Fruit fly (Drosophila melanogaster): ENCODE measurements around the gene Pfdn6.

Gene Pfdn6

DNA sequence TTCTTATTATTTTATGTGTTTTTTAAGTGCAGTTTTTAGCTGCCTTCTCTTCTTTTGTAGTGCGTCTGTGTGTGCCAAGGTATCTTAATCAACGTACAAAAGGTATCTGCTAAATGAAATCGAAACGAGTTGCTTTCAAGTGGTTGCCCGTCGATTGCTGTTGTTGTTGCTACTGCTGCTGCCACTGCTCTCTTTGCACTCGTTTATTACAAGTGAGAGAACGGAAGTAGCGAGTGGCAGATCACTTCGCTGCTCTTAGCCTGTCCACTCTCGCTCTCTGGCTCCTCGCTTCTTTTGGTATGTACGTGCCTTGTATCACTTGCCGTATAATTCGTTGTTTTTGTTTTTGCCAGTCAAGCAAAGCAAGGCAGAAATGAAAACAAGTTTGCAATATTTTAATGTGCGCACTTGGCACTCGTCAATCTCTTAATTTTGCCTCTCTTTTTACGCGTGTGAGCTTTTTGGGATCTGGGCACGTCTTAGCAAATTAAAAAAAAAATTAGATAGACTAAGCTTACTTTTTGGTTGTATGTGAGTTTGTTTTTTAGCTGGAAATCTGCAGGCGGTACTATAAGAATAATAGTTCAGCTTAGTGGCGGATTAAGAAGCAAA is 27.1 kb upstream of the Pfdn6 start:
- TF ChIP-seq dsx (GFP tag; optimal IDR thresholded peaks at IDR 0.05; ENCODE audit: poor library complexity, severe bottlenecking) (peak; percentile 3), Blimp-1 (GFP tag; optimal IDR thresholded peaks at IDR 0.05) (peak; percentile 70), CG3032 (tag; optimal IDR thresholded peaks at IDR 0.05) (no peak)

DNA sequence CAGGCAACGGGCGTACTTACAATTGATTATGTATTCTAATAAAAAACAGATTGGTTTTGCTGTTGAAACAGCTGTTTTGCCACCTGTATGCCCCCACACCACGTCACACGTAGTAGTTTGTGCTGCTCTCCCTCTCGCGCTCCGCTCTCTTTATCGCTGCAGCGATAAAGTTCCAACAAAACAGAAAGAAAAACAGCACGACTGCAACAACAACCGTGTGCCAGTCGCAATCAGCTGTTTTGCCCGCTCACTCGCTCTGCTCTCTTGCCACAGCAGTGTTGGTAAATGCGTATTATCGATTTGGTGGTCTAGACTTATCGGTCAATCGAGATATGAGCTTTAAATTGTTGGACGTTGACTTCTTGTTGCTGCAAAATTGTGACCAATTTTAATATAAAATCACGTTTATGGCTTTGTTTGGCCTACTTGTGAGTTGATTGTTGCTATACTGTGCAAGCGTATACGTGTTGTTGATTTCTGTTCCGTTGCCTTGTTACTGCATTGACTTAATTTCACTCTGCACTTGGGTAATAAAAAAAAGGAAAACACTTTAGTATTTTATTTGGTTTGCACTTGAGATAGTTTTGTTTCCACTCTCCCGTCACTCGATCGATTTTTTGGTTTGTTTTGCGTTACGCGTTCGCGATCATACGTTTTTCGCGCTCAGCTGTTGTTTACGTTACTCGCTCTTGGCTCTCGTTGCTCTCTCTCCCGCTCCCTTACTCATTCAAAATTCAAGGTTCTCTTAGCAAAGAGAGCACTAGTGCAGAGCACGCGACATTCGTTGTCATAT is 26.4 kb upstream of the Pfdn6 start:
- TF ChIP-seq topi (GFP tag; optimal IDR thresholded peaks at IDR 0.05) (peak; percentile 64), svp (GFP tag) (peak; percentile 69), CG3032 (tag; optimal IDR thresholded peaks at IDR 0.05) (no peak), CG6792 (GFP tag; optimal IDR thresholded peaks at IDR 0.05) (peak; percentile 4), CG11294 (GFP tag; IDR thresholded peaks at IDR 0.05) (no peak), salr (GFP tag; optimal IDR thresholded peaks at IDR 0.05) (peak in 1 of 2 experiments; percentile 51), Sox14 (GFP tag; optimal IDR thresholded peaks at IDR 0.05) (peak; percentile 46), eg (GFP tag; IDR thresholded peaks at IDR 0.05) (peak; percentile 81), CG10631 (GFP tag; optimal IDR thresholded peaks at IDR 0.05) (no peak), CG1621 (tag; optimal IDR thresholded peaks at IDR 0.05) (peak; percentile 19), Ets21C (GFP tag; optimal IDR thresholded peaks at IDR 0.05) (no peak), CG8632 (GFP tag; optimal IDR thresholded peaks at IDR 0.05) (peak; percentile 10), ss (GFP tag; optimal IDR thresholded peaks at IDR 0.05) (peak; percentile 1 to 69), pdm3 (GFP tag; optimal IDR thresholded peaks at IDR 0.05) (peak; percentile 31), CG6808 (GFP tag; optimal IDR thresholded peaks at IDR 0.05) (peak; percentile 57), OdsH (GFP tag; optimal IDR thresholded peaks at IDR 0.05) (peak; percentile 39), Hr39 (GFP tag; optimal IDR thresholded peaks at IDR 0.05) (peak; percentile 24), Gug (GFP tag; IDR thresholded peaks at IDR 0.05) (no peak), CG9139 (GFP tag; optimal IDR thresholded peaks at IDR 0.05) (peak; percentile 24), Blimp-1 (GFP tag; optimal IDR thresholded peaks at IDR 0.05) (no peak), CG8119 (GFP tag; IDR thresholded peaks at IDR 0.05) (peak; percentile 42; the same call in 2 of the 3 replicates), Sox15 (GFP tag; optimal IDR thresholded peaks at IDR 0.05) (no peak), spab (GFP tag; optimal IDR thresholded peaks at IDR 0.05) (no peak), fd59A (GFP tag; optimal IDR thresholded peaks at IDR 0.05) (peak; percentile 16), CG6163 (GFP tag; IDR thresholded peaks at IDR 0.05) (peak; percentile 66), esn (GFP tag; optimal IDR thresholded peaks at IDR 0.05) (peak; percentile 48), CG8319 (GFP tag; optimal IDR thresholded peaks at IDR 0.05) (no peak), cyc (GFP tag; optimal IDR thresholded peaks at IDR 0.05) (no peak), net (GFP tag; optimal IDR thresholded peaks at IDR 0.05) (peak; percentile 9), CG4318 (GFP tag; optimal IDR thresholded peaks at IDR 0.05) (no peak), CG11762 (GFP tag; optimal IDR thresholded peaks at IDR 0.05; ENCODE audit: insufficient read depth) (no peak), CG31627 (GFP tag; optimal IDR thresholded peaks at IDR 0.05) (peak; percentile 15), dac (GFP tag; optimal IDR thresholded peaks at IDR 0.05) (no peak), CG34406 (GFP tag; optimal IDR thresholded peaks at IDR 0.05) (peak; percentile 21), Eip78C (GFP tag) (peak; percentile 62), CG11902 (GFP tag; optimal IDR thresholded peaks at IDR 0.05) (no peak), acj6 (GFP tag; optimal IDR thresholded peaks at IDR 0.05) (peak; percentile 43), CG32006 (GFP tag; optimal IDR thresholded peaks at IDR 0.05) (peak; percentile 65), fkh (GFP tag; optimal IDR thresholded peaks at IDR 0.05) (peak; percentile 33), Lpt (GFP tag; optimal IDR thresholded peaks at IDR 0.05) (no peak), CG16779 (tag; optimal IDR thresholded peaks at IDR 0.05) (peak; percentile 29), Met (GFP tag; optimal IDR thresholded peaks at IDR 0.05) (peak; percentile 53), Smox (GFP tag; optimal IDR thresholded peaks at IDR 0.05) (no peak), CG3919 (GFP tag; optimal IDR thresholded peaks at IDR 0.05) (peak; percentile 27), Hr4 (GFP tag; optimal IDR thresholded peaks at IDR 0.05) (peak; percentile 50), Sox102F (GFP tag; optimal IDR thresholded peaks at IDR 0.05) (peak; percentile 15)

Measured in whole organism, prepupa.